Worm (Caenorhabditis elegans) whole organism, L4/young adult: ENCODE results near the gene K07F5.14.

ENCODE experiments used
- W03F9.2 ChIP-seq: fragments of 150-350 bp; optimal IDR thresholded peaks from 2 replicates; lab custom pipeline; 2014; ENCODE audit warnings: missing biosample characterization, missing genetic modification characterization
- dao-5 ChIP-seq: sonication (generic microtip); optimal IDR thresholded peaks from 2 replicates; lab custom pipeline; 2016; ENCODE audit warnings: missing genotype, missing genetic modification characterization, moderate library complexity, missing compliant biosample characterization

ce11 chrIV:9855712-9856111 lies 6.3 kb upstream of the K07F5.14 start, which contains the start of gene K07F5.12:
- TF ChIP-seq W03F9.2 (tag; lab: Kevin White, UChicago) (no peak), dao-5 (tag; lab: Kevin White, UChicago) (no peak)
